Fruit fly (Drosophila melanogaster) whole organism, pupa: ENCODE results near the gene Ogg1.

Experiments used
- CG10348 ChIP-seq: fragments of 200-800 bp; sonication (Bioruptor generic); IDR thresholded peaks from 2 replicates; pipeline ENCODE4 v1.3.6; 2022; ENCODE audit warnings: missing biosample characterization, missing genetic modification characterization
- CG12605 ChIP-seq: fragments of 200-800 bp; sonication (Bioruptor generic); IDR thresholded peaks from 2 replicates; pipeline ENCODE4 v1.3.6; 2022; ENCODE audit warnings: missing biosample characterization, missing genetic modification characterization
- CG13204 ChIP-seq: fragments of 200-800 bp; sonication (Bioruptor generic); optimal IDR thresholded peaks from 2 replicates; lab custom pipeline; 2018; ENCODE audit warnings: missing biosample characterization, mild to moderate bottlenecking, missing genetic modification characterization, moderate library complexity
- CG14655 ChIP-seq: fragments of 200-800 bp; sonication (Bioruptor generic); optimal IDR thresholded peaks from 3 replicates; lab custom pipeline; 2017; ENCODE audit warnings: mild to moderate bottlenecking, missing biosample characterization, missing genetic modification reagents, missing genetic modification characterization
- CG17806 ChIP-seq: fragments of 200-800 bp; sonication (Bioruptor generic); optimal IDR thresholded peaks from 2 replicates; lab custom pipeline; 2018; ENCODE audit warnings: missing biosample characterization, mild to moderate bottlenecking, missing genetic modification characterization, moderate library complexity
- CG32121 ChIP-seq: fragments of 200-800 bp; sonication (Bioruptor generic); IDR thresholded peaks from 2 replicates; pipeline ENCODE4 v1.3.6; 2022; ENCODE audit warnings: missing biosample characterization, missing genetic modification characterization
- CG34367 ChIP-seq: fragments of 200-800 bp; sonication (Bioruptor generic); optimal IDR thresholded peaks from 2 replicates; lab custom pipeline; 2018; ENCODE audit warnings: missing biosample characterization, mild to moderate bottlenecking, missing genetic modification characterization
- CG4496 ChIP-seq: fragments of 200-800 bp; sonication (Bioruptor generic); IDR thresholded peaks from 3 replicates; pipeline ENCODE4 v1.3.6; 2022; ENCODE audit warnings: missing biosample characterization, missing genetic modification characterization
- CG8159 ChIP-seq: fragments of 200-800 bp; sonication (Bioruptor generic); optimal IDR thresholded peaks from 3 replicates; lab custom pipeline; 2018; ENCODE audit warnings: missing biosample characterization, mild to moderate bottlenecking, missing genetic modification characterization, moderate library complexity
- CG8301 ChIP-seq: fragments of 200-800 bp; sonication (Bioruptor generic); optimal IDR thresholded peaks from 2 replicates; lab custom pipeline; 2018; ENCODE audit warnings: missing biosample characterization, mild to moderate bottlenecking, missing genetic modification characterization
- CG9948 ChIP-seq: fragments of 200-800 bp; sonication (Bioruptor generic); optimal IDR thresholded peaks from 2 replicates; lab custom pipeline; 2018; ENCODE audit warnings: missing biosample characterization, mild to moderate bottlenecking, missing genetic modification characterization, moderate library complexity
- D1 ChIP-seq: fragments of 200-800 bp; sonication (Bioruptor generic); optimal IDR thresholded peaks from 2 replicates; lab custom pipeline; 2018; ENCODE audit warnings: missing biosample characterization, mild to moderate bottlenecking, missing genetic modification characterization, moderate library complexity
- EcR ChIP-seq: fragments of 200-800 bp; sonication (Bioruptor generic); optimal IDR thresholded peaks from 3 replicates; lab custom pipeline; 2019; ENCODE audit warnings: missing biosample characterization, missing genetic modification characterization, mild to moderate bottlenecking, moderate library complexity, missing genetic modification reagents
- Ets98B ChIP-seq: fragments of 200-800 bp; sonication (Bioruptor generic); IDR thresholded peaks from 2 replicates; pipeline ENCODE4 v1.3.6; 2022; ENCODE audit warnings: missing biosample characterization, missing genetic modification characterization
- Pif1A ChIP-seq: fragments of 200-800 bp; sonication (Bioruptor generic); optimal IDR thresholded peaks from 3 replicates; lab custom pipeline; 2016; ENCODE audit warnings: missing biosample characterization, missing genetic modification characterization
- Pif1B ChIP-seq: fragments of 200-800 bp; sonication (Bioruptor generic); optimal IDR thresholded peaks from 3 replicates; lab custom pipeline; 2016; ENCODE audit warnings: missing biosample characterization, missing genetic modification characterization
- Snoo ChIP-seq: fragments of 200-800 bp; sonication (Bioruptor generic); optimal IDR thresholded peaks from 3 replicates; lab custom pipeline; 2017; ENCODE audit warnings: missing biosample characterization, mild to moderate bottlenecking, missing genetic modification characterization, inconsistent platforms
- gl ChIP-seq: fragments of 200-800 bp; sonication (Bioruptor generic); optimal IDR thresholded peaks from 2 replicates; lab custom pipeline; 2018; ENCODE audit warnings: missing biosample characterization, mild to moderate bottlenecking, missing genetic modification characterization
- rn ChIP-seq: fragments of 200-800 bp; sonication (Bioruptor generic); IDR thresholded peaks from 2 replicates; pipeline ENCODE4 v1.3.6; 2022; ENCODE audit warnings: missing biosample characterization, missing genetic modification characterization

Gene Ogg1

DNA sequence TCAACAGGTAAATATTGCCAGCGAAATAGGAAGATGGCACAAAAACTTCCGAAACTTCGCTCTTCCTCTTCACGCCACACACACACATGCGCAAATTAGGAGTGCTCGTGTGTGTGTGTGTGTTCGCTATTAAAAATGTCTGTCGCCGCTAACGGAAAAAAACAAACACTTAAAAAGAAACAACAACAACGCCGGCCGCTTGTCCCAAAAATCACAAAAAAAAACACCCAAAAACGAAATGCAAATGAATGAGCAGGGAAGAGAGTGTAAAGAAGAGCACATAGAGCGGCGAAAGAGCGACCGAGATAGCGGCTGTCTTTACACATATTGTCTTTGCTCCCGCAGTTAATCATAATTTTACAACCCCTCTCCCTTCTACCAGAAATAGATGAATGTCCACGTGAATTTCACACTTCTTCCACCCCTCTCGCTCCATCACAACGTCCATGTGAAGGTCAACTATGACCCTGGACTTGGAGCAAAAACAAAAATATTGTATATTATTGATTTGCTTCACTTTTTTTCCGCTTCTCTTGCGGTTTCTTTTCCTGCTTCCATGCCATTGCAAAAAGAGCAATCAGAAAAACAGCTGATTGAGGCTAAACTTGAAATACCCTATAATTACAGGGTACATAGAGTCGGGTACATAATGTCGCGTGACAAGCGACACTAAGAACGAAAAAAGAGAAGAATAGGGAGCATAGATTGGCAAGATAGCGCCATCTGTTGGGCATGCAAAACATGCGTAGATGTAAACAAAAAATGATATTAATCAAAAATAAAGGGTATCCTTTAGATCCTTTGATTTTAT, 8.1 kb upstream of the Ogg1 start:
- TF ChIP-seq CG4496 (GFP tag; lab: Robert Waterston, UW) = peak; percentile 37; the same call in 1 of the 3 replicates
- TF ChIP-seq Ets98B (GFP tag; lab: Robert Waterston, UW) = peak; percentile 27; the same call in 1 of the 2 replicates
- no peak for TF ChIP-seq EcR (GFP tag; lab: Kevin White, UChicago)
- peak; percentile 51 for TF ChIP-seq CG32121 (GFP tag; lab: Robert Waterston, UW)
- peak; percentile 26; the same call in 1 of the 2 replicates for TF ChIP-seq CG12605 (GFP tag; lab: Robert Waterston, UW)
- no peak for TF ChIP-seq CG10348 (GFP tag; lab: Robert Waterston, UW)
- TF ChIP-seq, all 21 proteins: peak for 4

DNA sequence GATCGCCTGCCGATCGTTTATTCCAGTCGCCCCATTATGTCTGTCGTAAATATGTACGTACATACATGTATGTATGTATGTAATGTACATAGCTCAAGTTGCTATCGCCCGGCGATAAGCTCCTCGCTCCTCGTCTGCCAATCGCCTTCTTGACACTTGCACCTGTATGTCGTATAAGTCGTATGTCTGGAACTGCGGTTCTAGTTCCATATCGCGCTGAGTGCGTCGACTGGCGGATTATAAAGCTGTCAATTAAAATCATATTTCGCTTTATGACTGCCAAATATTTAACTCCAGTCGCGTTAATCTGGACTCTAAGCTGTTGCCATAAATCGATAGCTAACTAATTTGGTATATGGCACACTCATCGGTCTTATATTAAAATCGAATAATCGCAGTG, 4.7 kb upstream of the Ogg1 start:
- TF ChIP-seq CG4496 (GFP tag; lab: Robert Waterston, UW) = 0 out of 3 replicates have a peak, but pooled peaks have one; percentile 15
- TF ChIP-seq CG14655 (GFP tag; lab: Kevin White, UChicago) = no peak

DNA sequence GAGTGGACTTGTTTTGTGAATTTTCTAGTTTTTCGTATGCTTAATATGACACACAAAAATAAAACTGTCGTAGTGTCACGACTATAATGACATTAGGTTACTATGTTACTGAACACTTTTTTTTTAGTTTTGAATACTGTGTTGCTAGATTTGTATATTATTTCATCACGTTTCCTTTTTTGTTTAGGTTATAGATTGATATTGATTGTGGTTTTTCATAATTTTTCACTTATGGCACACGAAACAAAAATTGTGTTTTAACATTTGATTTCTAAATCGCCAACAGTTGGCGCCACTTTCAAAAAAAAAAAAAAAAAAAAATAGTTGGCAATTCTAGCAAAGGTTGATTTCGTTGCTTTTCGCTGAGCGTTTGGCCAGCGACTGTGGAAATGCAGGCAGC, 3.4 kb downstream of the Ogg1 start, which contains the start of gene CG11294:
CG11294 (minus strand) TSS at position 101 of the 400 bp plus-strand sequence.
- TF ChIP-seq CG12605 (GFP tag; lab: Robert Waterston, UW) (no peak), CG8301 (tag; lab: Kevin White, UChicago) (no peak), CG10348 (GFP tag; lab: Robert Waterston, UW) (no peak), CG13204 (no peak)

DNA sequence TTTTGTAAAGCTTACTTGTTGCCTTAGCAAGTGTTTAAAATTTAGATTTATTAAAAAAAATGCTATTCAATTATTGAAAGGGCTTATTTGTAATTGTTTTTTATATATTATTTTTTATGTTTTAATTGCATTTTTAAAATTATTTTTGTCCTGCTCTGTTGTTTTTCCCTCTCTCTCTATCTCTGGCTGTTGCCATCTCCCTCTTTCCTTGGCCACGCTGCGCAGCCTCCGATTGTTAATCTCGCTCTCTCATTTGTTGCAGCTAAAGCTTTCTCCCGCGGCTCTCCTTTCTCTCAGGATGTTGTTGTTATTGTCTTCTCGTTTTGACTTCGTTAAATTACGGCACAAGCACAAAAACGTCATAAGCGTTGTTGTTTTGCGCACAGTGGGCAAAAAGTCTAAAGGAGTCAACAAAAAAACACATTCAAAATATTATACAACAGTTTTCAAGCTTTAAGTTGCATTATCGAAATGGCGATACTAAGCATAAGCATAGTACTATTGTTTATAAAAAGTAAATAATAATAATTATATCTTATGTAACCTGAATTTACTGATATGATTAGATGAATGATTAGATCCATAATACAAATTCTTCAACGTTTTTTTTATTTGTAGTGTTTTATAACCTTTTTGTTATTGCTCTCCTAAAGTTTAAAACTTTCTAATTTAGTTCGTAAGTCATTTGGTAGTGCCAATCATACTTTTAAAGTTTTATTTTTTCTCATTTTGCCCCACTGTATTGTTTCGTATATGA, 4.1 kb downstream of the Ogg1 start:
- TF ChIP-seq CG9948 (tag; lab: Kevin White, UChicago) (peak; percentile 1), CG4496 (GFP tag; lab: Robert Waterston, UW) (no peak), CG8159 (peak; percentile 36)

DNA sequence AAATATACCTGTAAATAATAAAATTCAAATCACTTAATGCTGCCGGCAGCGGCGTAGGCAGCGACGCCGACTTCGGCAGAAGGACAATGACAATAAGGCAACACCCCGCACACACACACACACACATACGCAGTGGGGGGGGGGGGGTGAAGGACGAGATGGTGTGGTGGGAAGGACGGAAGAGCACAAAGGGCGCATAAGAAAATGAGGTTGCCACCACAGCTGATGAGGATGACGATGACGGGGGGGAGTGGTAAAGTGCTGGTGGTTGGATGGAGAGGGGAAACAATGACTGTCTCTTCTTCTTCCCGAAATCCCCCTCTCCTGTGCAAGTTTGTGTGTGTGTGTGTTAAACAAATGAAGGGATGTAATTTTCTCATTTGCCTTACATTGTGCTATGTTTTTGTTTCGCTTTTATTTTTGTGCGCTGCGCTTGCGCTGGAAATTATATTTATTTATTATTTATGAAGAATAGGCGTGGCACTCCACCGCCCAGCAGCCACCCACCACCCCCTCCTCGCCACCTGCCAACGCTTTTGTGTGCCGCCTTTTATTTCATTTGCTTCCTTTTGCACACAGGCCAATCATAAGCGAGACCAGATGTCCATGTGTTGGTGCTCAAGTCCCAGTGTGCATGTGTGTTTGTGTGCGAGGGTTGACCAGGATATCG, 4.8 kb downstream of the Ogg1 start:
- TF ChIP-seq CG12605 (GFP tag; lab: Robert Waterston, UW) (no peak), EcR (GFP tag; lab: Kevin White, UChicago) (no peak), Snoo (no peak), Ets98B (GFP tag; lab: Robert Waterston, UW) (no peak), gl (tag; lab: Kevin White, UChicago) (no peak), rn (GFP tag; lab: Robert Waterston, UW) (no peak), CG10348 (GFP tag; lab: Robert Waterston, UW) (no peak), CG9948 (tag; lab: Kevin White, UChicago) (no peak), CG8301 (tag; lab: Kevin White, UChicago) (no peak), Pif1A (GFP tag; lab: Kevin White, UChicago) (no peak), CG34367 (tag; lab: Kevin White, UChicago) (no peak), CG14655 (GFP tag; lab: Kevin White, UChicago) (no peak), CG32121 (GFP tag; lab: Robert Waterston, UW) (no peak), Pif1B (no peak), CG13204 (no peak), CG17806 (tag; lab: Kevin White, UChicago) (no peak), CG4496 (GFP tag; lab: Robert Waterston, UW) (no peak)

DNA sequence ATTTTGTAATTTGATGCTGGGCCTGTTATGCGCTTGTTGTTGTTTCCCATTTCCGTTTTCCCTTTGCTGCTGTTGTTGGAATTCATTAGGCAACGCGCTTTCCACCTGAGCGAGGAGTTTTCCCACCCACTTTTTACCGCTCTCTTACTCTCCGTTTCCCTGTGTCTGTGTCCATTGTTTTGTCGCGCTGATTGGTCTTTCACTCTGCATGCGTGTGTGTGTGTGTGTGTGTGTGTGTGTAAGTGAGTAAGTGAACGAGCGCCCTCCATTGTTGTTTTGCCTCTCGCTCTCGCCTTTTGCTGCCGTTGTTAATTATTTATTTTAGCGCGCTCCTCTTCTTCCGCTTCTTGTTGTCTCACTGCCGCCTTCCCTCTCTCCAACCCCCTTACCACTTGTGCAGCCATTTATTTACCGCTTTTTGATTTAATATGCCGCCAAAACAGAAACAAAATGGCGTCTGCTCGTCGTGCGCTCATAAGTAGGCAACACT, 6.0 kb downstream of the Ogg1 start:
- TF ChIP-seq rn (GFP tag; lab: Robert Waterston, UW) (no peak), CG32121 (GFP tag; lab: Robert Waterston, UW) (no peak), CG4496 (GFP tag; lab: Robert Waterston, UW) (no peak), CG8159 (no peak), CG14655 (GFP tag; lab: Kevin White, UChicago) (no peak), CG8301 (tag; lab: Kevin White, UChicago) (no peak), D1 (no peak), Snoo (no peak)
